Fruit fly (Drosophila melanogaster) whole organism, embryonic: ENCODE measurements around the gene CG8562.
A peak's percentile ranks its signal among the peaks of the same experiment; 100 is the strongest.

ENCODE experiments used
- Atf6 ChIP-seq: fragments of 200-800 bp; sonication (Bioruptor generic); IDR thresholded peaks from 2 replicates; pipeline ENCODE4 v1.3.6; 2022; ENCODE audit warnings: missing biosample characterization, missing genetic modification characterization
- CG10543 ChIP-seq: fragments of 200-800 bp; sonication (Bioruptor generic); optimal IDR thresholded peaks from 3 replicates; lab custom pipeline; 2017; ENCODE audit warnings: missing biosample characterization, mild to moderate bottlenecking, missing genetic modification characterization, moderate library complexity
- CG11247 ChIP-seq: fragments of 200-800 bp; sonication (Bioruptor generic); IDR thresholded peaks from 2 replicates; pipeline ENCODE4 v1.3.6; 2022; ENCODE audit warnings: missing biosample characterization, missing genetic modification characterization
- CG13123 ChIP-seq: fragments of 200-800 bp; sonication (Bioruptor generic); optimal IDR thresholded peaks from 2 replicates; lab custom pipeline; 2016; ENCODE audit warnings: missing biosample characterization, missing genetic modification characterization
- CG13296 ChIP-seq: fragments of 200-800 bp; sonication (Bioruptor generic); optimal IDR thresholded peaks from 3 replicates; lab custom pipeline; 2018; ENCODE audit warnings: missing biosample characterization, mild to moderate bottlenecking, missing genetic modification characterization
- CG15269 ChIP-seq: fragments of 200-800 bp; sonication (Bioruptor generic); optimal IDR thresholded peaks from 2 replicates; lab custom pipeline; 2018; ENCODE audit warnings: missing biosample characterization, mild to moderate bottlenecking, missing genetic modification characterization, moderate library complexity
- CG15514 ChIP-seq: fragments of 200-800 bp; sonication (Bioruptor generic); optimal IDR thresholded peaks from 3 replicates; lab custom pipeline; 2017; ENCODE audit warnings: missing biosample characterization, missing genetic modification characterization, mild to moderate bottlenecking, moderate library complexity, missing genetic modification reagents
- CG17912 ChIP-seq: fragments of 200-800 bp; sonication (Bioruptor generic); optimal IDR thresholded peaks from 2 replicates; lab custom pipeline; 2018; ENCODE audit warnings: missing biosample characterization, mild to moderate bottlenecking, missing genetic modification characterization
- CG18476 ChIP-seq: fragments of 200-800 bp; sonication (Bioruptor generic); optimal IDR thresholded peaks from 2 replicates; lab custom pipeline; 2016; ENCODE audit warnings: missing biosample characterization, mild to moderate bottlenecking, missing genetic modification characterization
- CG2120 ChIP-seq: fragments of 200-800 bp; sonication (Bioruptor generic); optimal IDR thresholded peaks from 3 replicates; lab custom pipeline; 2016; ENCODE audit warnings: missing biosample characterization, missing genetic modification characterization
- CG30431 ChIP-seq: fragments of 200-800 bp; sonication (Bioruptor generic); optimal IDR thresholded peaks from 2 replicates; lab custom pipeline; 2017; ENCODE audit warnings: missing biosample characterization, missing genetic modification characterization
- CG31224 ChIP-seq: fragments of 200-800 bp; sonication (Bioruptor generic); IDR thresholded peaks from 2 replicates; pipeline ENCODE4 v1.3.6; 2022; ENCODE audit warnings: missing biosample characterization, missing genetic modification characterization
- CG3281 ChIP-seq: fragments of 200-800 bp; sonication (Bioruptor generic); optimal IDR thresholded peaks from 3 replicates; lab custom pipeline; 2017; ENCODE audit warnings: missing biosample characterization, mild to moderate bottlenecking, missing genetic modification characterization
- CG5953 ChIP-seq: fragments of 200-800 bp; sonication (Bioruptor generic); IDR thresholded peaks from 2 replicates; pipeline ENCODE4 v1.3.6; 2022; ENCODE audit warnings: missing biosample characterization, missing genetic modification characterization
- CG8478 ChIP-seq: fragments of >200 bp; optimal IDR thresholded peaks from 2 replicates; lab custom pipeline; 2018
- CG9876 ChIP-seq: fragments of 200-800 bp; sonication (Bioruptor generic); optimal IDR thresholded peaks from 2 replicates; lab custom pipeline; 2016; ENCODE audit warnings: missing biosample characterization, missing genetic modification characterization
- E2f1 ChIP-seq: fragments of 200-800 bp; sonication (Bioruptor generic); IDR thresholded peaks from 2 replicates; pipeline ENCODE4 v1.3.6; 2022; ENCODE audit warnings: missing biosample characterization, missing genetic modification characterization
- Fer2 ChIP-seq: fragments of 200-800 bp; sonication (Bioruptor generic); optimal IDR thresholded peaks from 2 replicates; lab custom pipeline; 2018; ENCODE audit warnings: missing biosample characterization, mild to moderate bottlenecking, missing genetic modification characterization, moderate library complexity
- MTF-1 ChIP-seq: fragments of 200-800 bp; sonication (Bioruptor generic); optimal IDR thresholded peaks from 2 replicates; lab custom pipeline; 2018; ENCODE audit warnings: missing biosample characterization, mild to moderate bottlenecking, missing genetic modification characterization, borderline replicate concordance
- Nf-YB ChIP-seq: fragments of 200-800 bp; sonication (Bioruptor generic); optimal IDR thresholded peaks from 3 replicates; lab custom pipeline; 2019; ENCODE audit warnings: missing biosample characterization, mild to moderate bottlenecking, missing genetic modification characterization, moderate library complexity
- Stat92E ChIP-seq, 3 experiments: fragments of >200 bp in 2 of 3; fragments of 200-800 bp in 1 of 3; sonication (Bioruptor generic) in 1 of 3; optimal IDR thresholded peaks; 2 replicates each; lab custom pipeline; 2017 to 2019; ENCODE audit warnings: missing biosample characterization in 3 of 3, missing genetic modification characterization in 3 of 3, mild to moderate bottlenecking in 1 of 3, moderate library complexity in 1 of 3
- ab ChIP-seq: fragments of 200-800 bp; sonication (Bioruptor generic); optimal IDR thresholded peaks from 2 replicates; lab custom pipeline; 2016; ENCODE audit warnings: missing biosample characterization, missing genetic modification characterization
- ac ChIP-seq: fragments of 200-800 bp; sonication (Bioruptor generic); optimal IDR thresholded peaks from 3 replicates; lab custom pipeline; 2017; ENCODE audit warnings: missing biosample characterization, mild to moderate bottlenecking, missing genetic modification characterization
- bigmax ChIP-seq: fragments of 200-800 bp; sonication (Bioruptor generic); optimal IDR thresholded peaks from 2 replicates; lab custom pipeline; 2018; ENCODE audit warnings: missing biosample characterization, mild to moderate bottlenecking, missing genetic modification characterization
- bowl ChIP-seq: fragments of 200-800 bp; sonication (Bioruptor generic); IDR thresholded peaks from 2 replicates; pipeline ENCODE4 v1.3.6; 2022; ENCODE audit warnings: missing biosample characterization, missing genetic modification characterization
- dan ChIP-seq: fragments of 200-800 bp; sonication (Bioruptor generic); IDR thresholded peaks from 2 replicates; pipeline ENCODE4 v1.3.6; 2022; ENCODE audit warnings: missing biosample characterization, missing genetic modification characterization
- esg ChIP-seq: fragments of 200-800 bp; sonication (Bioruptor generic); conservative IDR thresholded peaks from 2 replicates; pipeline ENCODE4 v1.3.6; 2022; ENCODE audit warnings: missing biosample characterization, missing genetic modification characterization
- ewg ChIP-seq: fragments of 200-800 bp; sonication (Bioruptor generic); optimal IDR thresholded peaks from 3 replicates; lab custom pipeline; 2017; ENCODE audit warnings: mild to moderate bottlenecking, missing biosample characterization, missing genetic modification reagents, missing genetic modification characterization
- gfzf ChIP-seq: fragments of 200-800 bp; sonication (Bioruptor generic); optimal IDR thresholded peaks from 2 replicates; lab custom pipeline; 2016; ENCODE audit warnings: missing biosample characterization, mild to moderate bottlenecking, missing genetic modification characterization, moderate library complexity
- hbn ChIP-seq: fragments of 200-800 bp; sonication (Bioruptor generic); IDR thresholded peaks from 2 replicates; pipeline ENCODE4 v1.3.6; 2022; ENCODE audit warnings: missing biosample characterization, missing genetic modification characterization; ENCODE audit not compliant: partially characterized antibody
- ind ChIP-seq: fragments of 200-800 bp; sonication (Bioruptor generic); optimal IDR thresholded peaks from 3 replicates; lab custom pipeline; 2016; ENCODE audit warnings: missing biosample characterization, missing genetic modification characterization
- jing ChIP-seq: fragments of 200-800 bp; sonication (Bioruptor generic); optimal IDR thresholded peaks from 2 replicates; lab custom pipeline; 2018; ENCODE audit warnings: missing biosample characterization, mild to moderate bottlenecking, missing genetic modification characterization
- klu ChIP-seq: fragments of 200-800 bp; sonication (Bioruptor generic); IDR thresholded peaks from 2 replicates; pipeline ENCODE4 v1.3.6; 2022; ENCODE audit warnings: missing biosample characterization, missing genetic modification characterization
- lola ChIP-seq, 3 experiments: fragments of >200 bp in 2 of 3; fragments of 200-800 bp in 1 of 3; sonication (Bioruptor generic) in 1 of 3; optimal IDR thresholded peaks; 2 replicates each; lab custom pipeline; 2017 to 2019; ENCODE audit warnings: missing biosample characterization in 3 of 3, missing genetic modification characterization in 3 of 3, mild to moderate bottlenecking in 1 of 3, moderate library complexity in 1 of 3
- lov ChIP-seq, 2 experiments: fragments of 200-800 bp in 1 of 2; fragments of >200 bp in 1 of 2; sonication (Bioruptor generic) in 1 of 2; IDR thresholded peaks in 1 of 2; optimal IDR thresholded peaks in 1 of 2; 2 replicates in 1 of 2; 3 replicates in 1 of 2; pipeline versions ENCODE4 v1.3.6 to Lab custom; 2017 to 2022; ENCODE audit warnings: missing biosample characterization in 1 of 2, missing genetic modification characterization in 1 of 2
- mld ChIP-seq: fragments of 200-800 bp; sonication (Bioruptor generic); IDR thresholded peaks from 3 replicates; pipeline ENCODE4 v1.3.6; 2022; ENCODE audit warnings: missing biosample characterization, missing genetic modification characterization; ENCODE audit not compliant: partially characterized antibody
- nerfin-1 ChIP-seq: fragments of 200-800 bp; sonication (Bioruptor generic); optimal IDR thresholded peaks from 3 replicates; lab custom pipeline; 2019; ENCODE audit warnings: missing biosample characterization, mild to moderate bottlenecking, missing genetic modification characterization, moderate library complexity
- phol ChIP-seq: fragments of 200-800 bp; sonication (Bioruptor generic); optimal IDR thresholded peaks from 3 replicates; lab custom pipeline; 2018; ENCODE audit warnings: missing biosample characterization, mild to moderate bottlenecking, missing genetic modification characterization, moderate library complexity
- psq ChIP-seq: fragments of 200-800 bp; sonication (Bioruptor generic); optimal IDR thresholded peaks from 2 replicates; lab custom pipeline; 2017; ENCODE audit warnings: missing biosample characterization, missing genetic modification characterization
- pzg ChIP-seq: fragments of 200-800 bp; sonication (Bioruptor generic); optimal IDR thresholded peaks from 3 replicates; lab custom pipeline; 2018; ENCODE audit warnings: missing biosample characterization, mild to moderate bottlenecking, missing genetic modification characterization, moderate library complexity
- row ChIP-seq: fragments of 200-800 bp; sonication (Bioruptor generic); IDR thresholded peaks from 3 replicates; pipeline ENCODE4 v1.3.6; 2022; ENCODE audit warnings: missing biosample characterization, missing genetic modification characterization
- sc ChIP-seq, 3 experiments: fragments of >200 bp in 2 of 3; fragments of 200-800 bp in 1 of 3; sonication (Bioruptor generic) in 1 of 3; optimal IDR thresholded peaks; 2 replicates in 2 of 3; 3 replicates in 1 of 3; lab custom pipeline; 2017; ENCODE audit warnings: mild to moderate bottlenecking in 1 of 3, missing biosample characterization in 1 of 3, missing genetic modification characterization in 1 of 3, missing genetic modification reagents in 1 of 3
- sens ChIP-seq: fragments of 200-800 bp; sonication (Bioruptor generic); peaks from one replicate; lab custom pipeline; 2016; ENCODE audit warnings: missing biosample characterization, missing genetic modification characterization
- seq ChIP-seq: fragments of 200-800 bp; sonication (Bioruptor generic); IDR thresholded peaks from 2 replicates; pipeline ENCODE4 v1.3.6; 2022; ENCODE audit warnings: missing biosample characterization, missing genetic modification characterization
- ssp ChIP-seq: fragments of 200-800 bp; sonication (Bioruptor generic); IDR thresholded peaks from 2 replicates; pipeline ENCODE4 v1.3.6; 2022; ENCODE audit warnings: missing biosample characterization, missing genetic modification characterization
- tio ChIP-seq: fragments of 200-800 bp; sonication (Bioruptor generic); optimal IDR thresholded peaks from 2 replicates; lab custom pipeline; 2017; ENCODE audit warnings: missing biosample characterization, missing genetic modification characterization, inconsistent platforms
- unpg ChIP-seq: fragments of 200-800 bp; sonication (Bioruptor generic); optimal IDR thresholded peaks from 3 replicates; lab custom pipeline; 2018; ENCODE audit warnings: missing biosample characterization, mild to moderate bottlenecking, missing genetic modification characterization, moderate library complexity
- zfh2 ChIP-seq: fragments of 200-800 bp; sonication (Bioruptor generic); optimal IDR thresholded peaks from 2 replicates; lab custom pipeline; 2016; ENCODE audit warnings: missing biosample characterization, missing genetic modification characterization

Gene CG8562

DNA sequence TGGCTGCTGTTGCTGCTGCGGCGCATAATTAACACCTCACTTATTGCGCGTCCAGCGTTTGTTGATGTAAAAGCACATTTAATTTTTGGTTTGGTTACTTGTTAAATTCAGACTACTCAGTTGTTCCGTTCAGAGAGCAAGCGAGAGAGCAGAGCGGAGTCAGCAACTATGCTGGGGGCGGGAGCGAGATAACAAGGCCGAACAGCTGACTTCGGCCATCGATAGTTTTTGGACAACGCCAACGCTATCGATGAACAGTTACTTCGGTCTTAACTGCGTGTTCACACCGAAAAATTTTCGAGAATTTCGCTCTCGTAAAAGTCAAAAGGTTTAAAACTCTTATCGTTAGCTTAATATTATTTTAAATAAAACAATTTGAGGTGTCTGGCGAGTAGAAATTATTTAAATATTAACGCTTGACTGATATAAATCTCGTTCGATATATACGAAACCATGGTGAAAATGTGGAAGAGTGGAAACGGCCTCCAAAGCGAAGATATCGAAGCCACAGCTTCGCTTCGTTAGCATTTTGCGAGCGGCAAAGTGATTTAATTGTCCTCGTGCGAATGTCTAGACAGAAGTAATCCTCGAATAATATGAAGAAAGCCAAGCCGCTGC is 16.6 kb upstream of the CG8562 start, which contains the start of the genes SMSr and smid (continued):
- TF ChIP-seq esg, result no peak
- peak; percentile 95 for TF ChIP-seq ssp (GFP tag; lab: Robert Waterston, UW)
- no peak for TF ChIP-seq Fer2 (tag; lab: Kevin White, UChicago)
- TF ChIP-seq lola (GFP tag; optimal IDR thresholded peaks at IDR 0.05; lab: Kevin White, UChicago), result peak in 2 of 3 experiments; percentile 61 to 65
- TF ChIP-seq sens (GFP tag; lab: Kevin White, UChicago), result peak; percentile 95
- TF ChIP-seq CG10543 (GFP tag; lab: Kevin White, UChicago), result no peak
- TF ChIP-seq bigmax, result peak; percentile 25
- peak; percentile 18 for TF ChIP-seq CG9876 (GFP tag; lab: Kevin White, UChicago)
- no peak for TF ChIP-seq seq (GFP tag; lab: Robert Waterston, UW)
- peak; percentile 45 for TF ChIP-seq nerfin-1 (tag; lab: Kevin White, UChicago)
- no peak for TF ChIP-seq sc (optimal IDR thresholded peaks at IDR 0.05; lab: Kevin White, UChicago)
- peak; percentile 31 for TF ChIP-seq sc (GFP tag; optimal IDR thresholded peaks at IDR 0.05; lab: Kevin White, UChicago)
- peak; percentile 69; the same call in 1 of the 2 replicates for TF ChIP-seq klu
- peak; percentile 24 for TF ChIP-seq ewg
- peak; percentile 59 for TF ChIP-seq CG15269 (tag; lab: Kevin White, UChicago)
- no peak for TF ChIP-seq tio (GFP tag; lab: Kevin White, UChicago)
- no peak for TF ChIP-seq psq (GFP tag; lab: Kevin White, UChicago)
- TF ChIP-seq phol (tag; lab: Kevin White, UChicago), result peak; percentile 84
- TF ChIP-seq jing, result no peak
- TF ChIP-seq CG3281 (GFP tag; lab: Kevin White, UChicago), result peak; percentile 44
- no peak for TF ChIP-seq dan (GFP tag; lab: Robert Waterston, UW)
- peak; percentile 62 for TF ChIP-seq CG15514 (GFP tag; lab: Kevin White, UChicago)
- no peak for TF ChIP-seq unpg (GFP tag; lab: Kevin White, UChicago)
- no peak for TF ChIP-seq MTF-1 (GFP tag; lab: Kevin White, UChicago)
- TF ChIP-seq ind (GFP tag; lab: Kevin White, UChicago), result peak; percentile 58
- peak; percentile 2 for TF ChIP-seq Nf-YB (GFP tag; lab: Kevin White, UChicago)
- TF ChIP-seq CG13296 (GFP tag; lab: Kevin White, UChicago), result no peak
- no peak for TF ChIP-seq CG17912 (GFP tag; lab: Kevin White, UChicago)
- peak; percentile 92 for TF ChIP-seq row
- peak; percentile 12 for TF ChIP-seq gfzf (GFP tag; lab: Kevin White, UChicago)
- TF ChIP-seq CG11247 (GFP tag; lab: Robert Waterston, UW), result 0 out of 2 replicates have a peak, but pooled peaks have one; percentile 7
- peak; percentile 68 for TF ChIP-seq zfh2 (GFP tag; lab: Kevin White, UChicago)
- peak; percentile 52; the same call in 1 of the 2 replicates for TF ChIP-seq Atf6 (GFP tag; lab: Robert Waterston, UW)
- peak; percentile 80 for TF ChIP-seq mld (GFP tag; lab: Robert Waterston, UW)
- TF ChIP-seq ac, result no peak
- no peak for TF ChIP-seq E2f1 (GFP tag; lab: Robert Waterston, UW)
- TF ChIP-seq CG5953 (GFP tag; lab: Robert Waterston, UW), result no peak
- no peak for TF ChIP-seq bowl (GFP tag; lab: Robert Waterston, UW)
- peak; percentile 73 for TF ChIP-seq pzg
- TF ChIP-seq Stat92E (GFP tag; optimal IDR thresholded peaks at IDR 0.05; lab: Kevin White, UChicago), result peak in 1 of 3 experiments; percentile 70
- TF ChIP-seq CG8478 (lab: Kevin White, UChicago), result no peak
- TF ChIP-seq lov (optimal IDR thresholded peaks at IDR 0.05; lab: Kevin White, UChicago), result no peak
- no peak for TF ChIP-seq lov (GFP tag; IDR thresholded peaks at IDR 0.05; lab: Robert Waterston, UW)
- TF ChIP-seq CG18476, result peak; percentile 6
- no peak for TF ChIP-seq ab (GFP tag; lab: Kevin White, UChicago)
- TF ChIP-seq CG30431 (GFP tag; lab: Kevin White, UChicago), result no peak
- TF ChIP-seq CG31224 (GFP tag; lab: Robert Waterston, UW), result no peak
- peak; percentile 23 for TF ChIP-seq CG13123
- peak; percentile 71; the same call in 1 of the 2 replicates for TF ChIP-seq hbn (GFP tag; lab: Robert Waterston, UW)
- TF ChIP-seq CG2120, result peak; percentile 82
